Fruit fly (Drosophila melanogaster) whole organism, embryonic: ENCODE results near the gene dnc.
A peak's percentile ranks its signal among the peaks of the same experiment; 100 is the strongest.

Source experiments
- Asciz ChIP-seq: fragments of 200-800 bp; sonication (Bioruptor generic); optimal IDR thresholded peaks from 2 replicates; lab custom pipeline; 2017; ENCODE audit warnings: missing biosample characterization, mild to moderate bottlenecking, missing genetic modification characterization, missing genetic modification reagents
- CG11456 ChIP-seq: fragments of 200-800 bp; sonication (Bioruptor generic); IDR thresholded peaks from 3 replicates; pipeline ENCODE4 v1.3.6; 2022; ENCODE audit warnings: missing biosample characterization, missing genetic modification characterization
- CG12155 ChIP-seq: fragments of 200-800 bp; sonication (Bioruptor generic); optimal IDR thresholded peaks from 3 replicates; lab custom pipeline; 2016; ENCODE audit warnings: missing biosample characterization, missing genetic modification characterization
- CG12236 ChIP-seq: fragments of 200-800 bp; sonication (Bioruptor generic); optimal IDR thresholded peaks from 2 replicates; lab custom pipeline; 2016; ENCODE audit warnings: missing biosample characterization, missing genetic modification characterization
- CG15011 ChIP-seq: fragments of 200-800 bp; sonication (Bioruptor generic); optimal IDR thresholded peaks from 3 replicates; lab custom pipeline; 2018; ENCODE audit warnings: missing biosample characterization, mild to moderate bottlenecking, missing genetic modification characterization
- CG15269 ChIP-seq: fragments of 200-800 bp; sonication (Bioruptor generic); optimal IDR thresholded peaks from 2 replicates; lab custom pipeline; 2018; ENCODE audit warnings: missing biosample characterization, mild to moderate bottlenecking, missing genetic modification characterization, moderate library complexity
- CG15601 ChIP-seq: fragments of 200-800 bp; sonication (Bioruptor generic); optimal IDR thresholded peaks from 3 replicates; lab custom pipeline; 2019; ENCODE audit warnings: missing biosample characterization, mild to moderate bottlenecking, missing genetic modification characterization, moderate library complexity
- CG15696 ChIP-seq: fragments of 200-800 bp; sonication (Bioruptor generic); optimal IDR thresholded peaks from 2 replicates; lab custom pipeline; 2019; ENCODE audit warnings: missing biosample characterization, mild to moderate bottlenecking, missing genetic modification characterization, moderate library complexity
- CG18011 ChIP-seq: fragments of 200-800 bp; sonication (Bioruptor generic); optimal IDR thresholded peaks from 2 replicates; lab custom pipeline; 2017; ENCODE audit warnings: missing biosample characterization, missing genetic modification characterization, mild to moderate bottlenecking, moderate library complexity, missing genotype
- CG2116 ChIP-seq: fragments of 200-800 bp; sonication (Bioruptor generic); optimal IDR thresholded peaks from 3 replicates; lab custom pipeline; 2018; ENCODE audit warnings: missing biosample characterization, mild to moderate bottlenecking, missing genetic modification characterization
- CG2199 ChIP-seq: fragments of 200-800 bp; sonication (Bioruptor generic); IDR thresholded peaks from 3 replicates; pipeline ENCODE4 v1.3.6; 2022; ENCODE audit warnings: missing biosample characterization, missing genetic modification characterization
- CG2202 ChIP-seq: fragments of 200-800 bp; sonication (Bioruptor generic); optimal IDR thresholded peaks from 2 replicates; lab custom pipeline; 2018; ENCODE audit warnings: missing biosample characterization, mild to moderate bottlenecking, missing genetic modification characterization
- CG2678 ChIP-seq: fragments of 200-800 bp; sonication (Bioruptor generic); optimal IDR thresholded peaks from 3 replicates; lab custom pipeline; 2019; ENCODE audit warnings: missing biosample characterization, mild to moderate bottlenecking, missing genetic modification characterization, moderate library complexity
- CG31388 ChIP-seq: fragments of 200-800 bp; sonication (Bioruptor generic); optimal IDR thresholded peaks from 2 replicates; lab custom pipeline; 2016; ENCODE audit warnings: missing biosample characterization, missing genetic modification characterization
- CG31441 ChIP-seq: fragments of 200-800 bp; sonication (Bioruptor generic); IDR thresholded peaks from 2 replicates; pipeline ENCODE4 v1.3.6; 2022; ENCODE audit warnings: missing biosample characterization, missing genetic modification characterization
- CG3163 ChIP-seq: fragments of 200-800 bp; sonication (Bioruptor generic); optimal IDR thresholded peaks from 3 replicates; lab custom pipeline; 2016; ENCODE audit warnings: missing biosample characterization, missing genetic modification characterization
- CG4424 ChIP-seq: fragments of 200-800 bp; sonication (Bioruptor generic); optimal IDR thresholded peaks from 3 replicates; lab custom pipeline; 2016; ENCODE audit warnings: missing biosample characterization, missing genetic modification characterization
- CG6254 ChIP-seq: fragments of 200-800 bp; sonication (Bioruptor generic); optimal IDR thresholded peaks from 3 replicates; lab custom pipeline; 2017; ENCODE audit warnings: mild to moderate bottlenecking, missing biosample characterization, missing genetic modification reagents, missing genetic modification characterization
- CG8765 ChIP-seq: fragments of 200-800 bp; sonication (Bioruptor generic); IDR thresholded peaks from 2 replicates; pipeline ENCODE4 v1.3.6; 2022; ENCODE audit warnings: missing biosample characterization, missing genetic modification characterization
- CG9817 ChIP-seq: fragments of 200-800 bp; sonication (Bioruptor generic); optimal IDR thresholded peaks from 2 replicates; lab custom pipeline; 2018; ENCODE audit warnings: missing biosample characterization, mild to moderate bottlenecking, missing genetic modification characterization, moderate library complexity
- E2f1 ChIP-seq: fragments of 200-800 bp; sonication (Bioruptor generic); IDR thresholded peaks from 2 replicates; pipeline ENCODE4 v1.3.6; 2022; ENCODE audit warnings: missing biosample characterization, missing genetic modification characterization
- Ets65A ChIP-seq: fragments of 200-800 bp; sonication (Bioruptor generic); peaks from one replicate; lab custom pipeline; 2016; ENCODE audit warnings: missing biosample characterization, missing genetic modification characterization
- GATAe ChIP-seq: fragments of 200-800 bp; sonication (Bioruptor generic); conservative IDR thresholded peaks from 2 replicates; pipeline ENCODE4 v1.3.6; 2022; ENCODE audit warnings: missing biosample characterization, missing genetic modification characterization
- HLHmδ ChIP-seq: fragments of 200-800 bp; sonication (Bioruptor generic); optimal IDR thresholded peaks from 2 replicates; lab custom pipeline; 2018; ENCODE audit warnings: missing biosample characterization, mild to moderate bottlenecking, missing genetic modification characterization, moderate library complexity
- Hr51 ChIP-seq, 2 experiments: fragments of 200-800 bp; sonication (Bioruptor generic); optimal IDR thresholded peaks; 2 replicates in 1 of 2; 3 replicates in 1 of 2; lab custom pipeline; 2016 to 2018; ENCODE audit warnings: missing biosample characterization in 2 of 2, missing genetic modification characterization in 2 of 2, mild to moderate bottlenecking in 1 of 2, moderate library complexity in 1 of 2
- Med ChIP-seq: fragments of 200-800 bp; sonication (Bioruptor generic); peaks from one replicate; lab custom pipeline; 2016; ENCODE audit warnings: missing biosample characterization, missing genetic modification characterization, mild to moderate bottlenecking, inconsistent platforms, moderate library complexity
- Myb ChIP-seq: fragments of 200-800 bp; sonication (Bioruptor generic); optimal IDR thresholded peaks from 2 replicates; lab custom pipeline; 2016; ENCODE audit warnings: missing biosample characterization, missing genetic modification characterization
- Nf-YA ChIP-seq: fragments of 200-800 bp; sonication (Bioruptor generic); IDR thresholded peaks from 2 replicates; pipeline ENCODE4 v1.3.6; 2022; ENCODE audit warnings: missing biosample characterization, missing genetic modification characterization
- Oaz ChIP-seq: fragments of 200-800 bp; sonication (Bioruptor generic); IDR thresholded peaks from 2 replicates; pipeline ENCODE4 v1.3.6; 2022; ENCODE audit warnings: missing biosample characterization, missing genetic modification characterization
- Oli ChIP-seq: fragments of 200-800 bp; sonication (Bioruptor generic); optimal IDR thresholded peaks from 2 replicates; lab custom pipeline; 2018; ENCODE audit warnings: missing biosample characterization, mild to moderate bottlenecking, missing genetic modification characterization, moderate library complexity
- Poxn ChIP-seq: fragments of 200-800 bp; sonication (Bioruptor generic); IDR thresholded peaks from 2 replicates; pipeline ENCODE4 v1.3.6; 2022; ENCODE audit warnings: missing biosample characterization, missing genetic modification characterization
- Ptx1 ChIP-seq: fragments of 200-800 bp; sonication (Bioruptor generic); IDR thresholded peaks from 2 replicates; pipeline ENCODE4 v1.3.6; 2022; ENCODE audit warnings: missing biosample characterization, missing genetic modification characterization
- Scr ChIP-seq: fragments of 200-800 bp; sonication (Bioruptor generic); IDR thresholded peaks from 2 replicates; pipeline ENCODE4 v1.3.6; 2022; ENCODE audit warnings: missing biosample characterization, missing genetic modification characterization; ENCODE audit not compliant: partially characterized antibody
- Sox102F ChIP-seq: fragments of 200-800 bp; sonication (Bioruptor generic); optimal IDR thresholded peaks from 2 replicates; lab custom pipeline; 2018; ENCODE audit warnings: missing biosample characterization, mild to moderate bottlenecking, missing genetic modification characterization, moderate library complexity
- Ssrp ChIP-seq: fragments of 200-800 bp; sonication (Bioruptor generic); optimal IDR thresholded peaks from 2 replicates; lab custom pipeline; 2018; ENCODE audit warnings: missing biosample characterization, mild to moderate bottlenecking, missing genetic modification characterization, moderate library complexity
- Taf1 ChIP-seq: fragments of 200-800 bp; sonication (Bioruptor generic); IDR thresholded peaks from 2 replicates; pipeline ENCODE4 v1.3.6; 2022; ENCODE audit warnings: missing biosample characterization, missing genetic modification characterization
- ato ChIP-seq: fragments of 200-800 bp; sonication (Bioruptor generic); IDR thresholded peaks from 2 replicates; pipeline ENCODE4 v1.3.6; 2022; ENCODE audit warnings: missing biosample characterization, missing genetic modification characterization; ENCODE audit not compliant: partially characterized antibody
- az2 ChIP-seq: fragments of 200-800 bp; sonication (Bioruptor generic); optimal IDR thresholded peaks from 3 replicates; lab custom pipeline; 2016; ENCODE audit warnings: missing biosample characterization, missing genetic modification characterization
- btn ChIP-seq: fragments of 200-800 bp; sonication (Bioruptor generic); optimal IDR thresholded peaks from 2 replicates; lab custom pipeline; 2016; ENCODE audit warnings: missing biosample characterization, missing genetic modification characterization
- chn ChIP-seq: fragments of 200-800 bp; sonication (Bioruptor generic); optimal IDR thresholded peaks from 2 replicates; lab custom pipeline; 2016; ENCODE audit warnings: missing biosample characterization, missing genetic modification characterization
- dati ChIP-seq: fragments of 200-800 bp; sonication (Bioruptor generic); IDR thresholded peaks from 2 replicates; pipeline ENCODE4 v1.3.6; 2022; ENCODE audit warnings: missing biosample characterization, missing genetic modification characterization
- dimm ChIP-seq: fragments of 200-800 bp; sonication (Bioruptor generic); IDR thresholded peaks from 2 replicates; pipeline ENCODE4 v1.3.6; 2022; ENCODE audit warnings: missing biosample characterization, missing genetic modification characterization
- dmrt11E ChIP-seq: fragments of 200-800 bp; sonication (Bioruptor generic); optimal IDR thresholded peaks from 3 replicates; lab custom pipeline; 2018; ENCODE audit warnings: missing biosample characterization, mild to moderate bottlenecking, missing genetic modification characterization, moderate library complexity
- fru ChIP-seq: fragments of >200 bp; optimal IDR thresholded peaks from 2 replicates; lab custom pipeline; 2017
- insv ChIP-seq, 2 experiments: fragments of 200-800 bp; sonication (Bioruptor generic); optimal IDR thresholded peaks; 3 replicates each; lab custom pipeline; 2016 to 2018; ENCODE audit warnings: missing biosample characterization in 2 of 2, missing genetic modification characterization in 2 of 2
- mld ChIP-seq: fragments of 200-800 bp; sonication (Bioruptor generic); IDR thresholded peaks from 3 replicates; pipeline ENCODE4 v1.3.6; 2022; ENCODE audit warnings: missing biosample characterization, missing genetic modification characterization; ENCODE audit not compliant: partially characterized antibody
- pan ChIP-seq, 4 experiments: fragments of >200 bp in 3 of 4; fragments of 200-800 bp in 1 of 4; sonication (Bioruptor generic) in 1 of 4; optimal IDR thresholded peaks in 3 of 4; IDR thresholded peaks in 1 of 4; 2 replicates each; pipeline versions ENCODE4 v1.3.6 to Lab custom; 2017 to 2022; ENCODE audit warnings: missing biosample characterization in 2 of 4, missing genetic modification characterization in 2 of 4, mixed read lengths in 1 of 4
- sc ChIP-seq, 3 experiments: fragments of >200 bp in 2 of 3; fragments of 200-800 bp in 1 of 3; sonication (Bioruptor generic) in 1 of 3; optimal IDR thresholded peaks; 2 replicates in 2 of 3; 3 replicates in 1 of 3; lab custom pipeline; 2017; ENCODE audit warnings: mild to moderate bottlenecking in 1 of 3, missing biosample characterization in 1 of 3, missing genetic modification characterization in 1 of 3, missing genetic modification reagents in 1 of 3
- sd ChIP-seq: fragments of 200-800 bp; sonication (Bioruptor generic); optimal IDR thresholded peaks from 3 replicates; lab custom pipeline; 2018; ENCODE audit warnings: missing biosample characterization, mild to moderate bottlenecking, missing genetic modification characterization, moderate library complexity
- unpg ChIP-seq: fragments of 200-800 bp; sonication (Bioruptor generic); optimal IDR thresholded peaks from 3 replicates; lab custom pipeline; 2018; ENCODE audit warnings: missing biosample characterization, mild to moderate bottlenecking, missing genetic modification characterization, moderate library complexity

Gene dnc

DNA sequence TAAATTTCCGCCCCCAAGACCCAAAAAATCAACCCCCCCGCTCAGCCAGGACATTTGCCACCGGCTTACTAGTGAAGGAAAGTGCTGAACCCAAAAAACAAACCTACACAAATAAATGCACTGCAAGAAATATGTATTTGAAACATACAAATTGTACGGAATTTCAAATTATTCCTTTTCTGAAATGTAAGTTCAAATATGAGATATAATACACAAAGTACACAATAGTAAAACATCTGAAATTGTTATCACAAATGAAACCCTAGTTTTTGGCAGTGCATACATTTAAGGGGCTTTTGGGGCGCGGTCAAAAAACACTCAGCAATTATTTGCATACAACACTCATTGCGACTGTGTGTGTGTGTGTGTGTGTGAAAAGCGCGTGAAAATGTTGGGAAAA lies 17.5 kb downstream of the dnc start (continued):
- TF ChIP-seq CG2678 (tag; lab: Kevin White, UChicago) (peak; percentile 52), Myb (GFP tag; lab: Kevin White, UChicago) (no peak), sc (optimal IDR thresholded peaks at IDR 0.05; lab: Kevin White, UChicago) (no peak), sc (GFP tag; optimal IDR thresholded peaks at IDR 0.05; lab: Kevin White, UChicago) (no peak), dimm (GFP tag; lab: Robert Waterston, UW) (no peak), GATAe (no peak), Ssrp (tag; lab: Kevin White, UChicago) (peak; percentile 1), CG3163 (GFP tag; lab: Kevin White, UChicago) (no peak), dati (GFP tag; lab: Robert Waterston, UW) (no peak), CG31388 (GFP tag; lab: Kevin White, UChicago) (no peak), CG8765 (GFP tag; lab: Robert Waterston, UW) (no peak), CG12155 (GFP tag; lab: Kevin White, UChicago) (no peak), CG6254 (GFP tag; lab: Kevin White, UChicago) (no peak), az2 (GFP tag; lab: Kevin White, UChicago) (no peak), CG31441 (peak; percentile 22; the same call in 1 of the 2 replicates), CG12236 (GFP tag; lab: Kevin White, UChicago) (no peak), CG2202 (tag; lab: Kevin White, UChicago) (no peak), HLHmδ (GFP tag; lab: Kevin White, UChicago) (no peak), mld (GFP tag; lab: Robert Waterston, UW) (no peak), Scr (GFP tag; lab: Robert Waterston, UW) (no peak), Asciz (GFP tag; lab: Kevin White, UChicago) (no peak), CG15269 (tag; lab: Kevin White, UChicago) (peak; percentile 34), Taf1 (GFP tag; lab: Robert Waterston, UW) (no peak), Ets65A (GFP tag; lab: Kevin White, UChicago) (peak; percentile 33), CG9817 (tag; lab: Kevin White, UChicago) (peak; percentile 20), CG2199 (GFP tag; lab: Robert Waterston, UW) (no peak), dmrt11E (tag; lab: Kevin White, UChicago) (no peak), CG11456 (GFP tag; lab: Robert Waterston, UW) (peak; percentile 52; the same call in 1 of the 3 replicates), fru (lab: Kevin White, UChicago) (no peak), Ptx1 (GFP tag; lab: Robert Waterston, UW) (peak; percentile 43; the same call in 1 of the 2 replicates), CG4424 (peak; percentile 5), Med (GFP tag; lab: Kevin White, UChicago) (peak; percentile 87), sd (tag; lab: Kevin White, UChicago) (no peak), Hr51 (GFP tag; optimal IDR thresholded peaks at IDR 0.05; lab: Kevin White, UChicago) (peak in 1 of 2 experiments; percentile 51), ato (no peak), Oaz (GFP tag; lab: Robert Waterston, UW) (no peak), pan (optimal IDR thresholded peaks at IDR 0.05; lab: Kevin White, UChicago) (no peak), pan (GFP tag; optimal IDR thresholded peaks at IDR 0.05 in 1 of 2, IDR thresholded peaks at IDR 0.05 in 1 of 2) (peak in 1 of 2 experiments; percentile 27), Nf-YA (no peak), CG18011 (no peak), CG15696 (tag; lab: Kevin White, UChicago) (no peak), CG15011 (no peak), E2f1 (GFP tag; lab: Robert Waterston, UW) (0 out of 2 replicates have a peak, but pooled peaks have one; percentile 38), CG2116 (GFP tag; lab: Kevin White, UChicago) (no peak), Poxn (GFP tag; lab: Robert Waterston, UW) (no peak), CG15601 (tag; lab: Kevin White, UChicago) (no peak), Oli (tag; lab: Kevin White, UChicago) (no peak), chn (peak; percentile 8), insv (GFP tag; optimal IDR thresholded peaks at IDR 0.05; lab: Kevin White, UChicago) (no peak), btn (no peak), unpg (GFP tag; lab: Kevin White, UChicago) (peak; percentile 38), Sox102F (GFP tag; lab: Kevin White, UChicago) (peak; percentile 42)
